Worm (Caenorhabditis elegans) whole organism, L4 larva: ENCODE data around the gene cra-1.
A peak's percentile ranks its signal among the peaks of the same experiment; 100 is the strongest.

Experiments
- R02D3.7 ChIP-seq: fragments of 150-350 bp; sonication (generic microtip); optimal IDR thresholded peaks from 3 replicates; lab custom pipeline; 2014; ENCODE audit warnings: missing biosample characterization, missing genetic modification characterization
- T26A8.4 ChIP-seq: fragments of 200-800 bp; sonication (Bioruptor generic); IDR thresholded peaks from 2 replicates; pipeline ENCODE4 v1.3.6; 2022; ENCODE audit warnings: missing genetic modification characterization, missing compliant biosample characterization
- Y75B8A.6 ChIP-seq: fragments of 200-800 bp; sonication (Bioruptor generic); IDR thresholded peaks from 2 replicates; pipeline ENCODE4 v1.3.6; 2022; ENCODE audit warnings: missing genetic modification reagents, missing genetic modification characterization, missing compliant biosample characterization
- aha-1 ChIP-seq: fragments of 150-350 bp; peaks from one replicate; lab custom pipeline; 2014; ENCODE audit warnings: missing biosample characterization, missing genetic modification characterization
- attf-4 ChIP-seq: sonication (generic microtip); optimal IDR thresholded peaks from 3 replicates; lab custom pipeline; 2017; ENCODE audit warnings: missing biosample characterization, missing genetic modification characterization
- ceh-20 ChIP-seq: fragments of 200-800 bp; sonication (Bioruptor generic); IDR thresholded peaks from 2 replicates; pipeline ENCODE4 v1.3.6; 2022; ENCODE audit warnings: missing genetic modification reagents, missing genetic modification characterization, missing compliant biosample characterization
- ceh-28 ChIP-seq: fragments of 150-350 bp; optimal IDR thresholded peaks from 2 replicates; lab custom pipeline; 2014; ENCODE audit warnings: missing biosample characterization, missing genetic modification reagents, missing genetic modification characterization
- ces-1 ChIP-seq: fragments of 150-350 bp; sonication (generic microtip); optimal IDR thresholded peaks from 4 replicates; lab custom pipeline; 2014; ENCODE audit warnings: missing biosample characterization, missing genetic modification reagents, missing genetic modification characterization
- cey-2 ChIP-seq: sonication (generic microtip); optimal IDR thresholded peaks from 3 replicates; lab custom pipeline; 2017; ENCODE audit warnings: missing genetic modification characterization, mild to moderate bottlenecking, missing compliant biosample characterization, antibody characterized with exemption, borderline replicate concordance; ENCODE audit not compliant: insufficient read depth
- ctbp-1 ChIP-seq: fragments of 200-800 bp; sonication (Bioruptor generic); IDR thresholded peaks from 2 replicates; pipeline ENCODE4 v1.3.6; 2022; ENCODE audit warnings: missing genetic modification reagents, missing genetic modification characterization, missing compliant biosample characterization
- daf-16 ChIP-seq, 3 experiments: sonication (generic microtip); optimal IDR thresholded peaks; 2 replicates each; lab custom pipeline; 2016 to 2017; ENCODE audit warnings: missing genetic modification characterization in 3 of 3, missing genetic modification reagents in 3 of 3, mild to moderate bottlenecking in 2 of 3, missing compliant biosample characterization in 2 of 3, missing biosample characterization in 1 of 3, moderate library complexity in 1 of 3
- daf-19 ChIP-seq: fragments of 200-800 bp; sonication (Bioruptor generic); conservative IDR thresholded peaks from 2 replicates; pipeline ENCODE4 v1.3.6; 2022; ENCODE audit warnings: missing genetic modification characterization, missing compliant biosample characterization
- dmd-8 ChIP-seq: fragments of 200-800 bp; sonication (Bioruptor generic); IDR thresholded peaks from 2 replicates; pipeline ENCODE4 v1.3.6; 2022; ENCODE audit warnings: missing genetic modification characterization, missing compliant biosample characterization
- egl-27 ChIP-seq: sonication (generic microtip); optimal IDR thresholded peaks from 3 replicates; lab custom pipeline; 2017; ENCODE audit warnings: missing biosample characterization, missing genetic modification reagents, missing genetic modification characterization
- egl-43 ChIP-seq: fragments of 200-800 bp; sonication (Bioruptor generic); IDR thresholded peaks from 2 replicates; pipeline ENCODE4 v1.3.6; 2022; ENCODE audit warnings: missing genetic modification reagents, missing genetic modification characterization, missing compliant biosample characterization
- hlh-11 ChIP-seq: fragments of 200-800 bp; sonication (Bioruptor generic); optimal IDR thresholded peaks from 2 replicates; lab custom pipeline; 2018; ENCODE audit warnings: mild to moderate bottlenecking, missing genetic modification characterization, missing compliant biosample characterization
- hlh-30 ChIP-seq: sonication (generic microtip); optimal IDR thresholded peaks from 2 replicates; lab custom pipeline; 2017; ENCODE audit warnings: antibody characterized with exemption, mild to moderate bottlenecking, missing genetic modification characterization, missing compliant biosample characterization; ENCODE audit not compliant: insufficient read depth
- lin-15B ChIP-seq: fragments of 150-350 bp; sonication (generic microtip); optimal IDR thresholded peaks from 3 replicates; lab custom pipeline; 2014; ENCODE audit warnings: missing biosample characterization, missing genetic modification characterization
- mxl-3 ChIP-seq: fragments of 200-800 bp; sonication (Bioruptor generic); optimal IDR thresholded peaks from 2 replicates; lab custom pipeline; 2018; ENCODE audit warnings: mild to moderate bottlenecking, missing genetic modification characterization, missing compliant biosample characterization
- nhr-10 ChIP-seq: fragments of 150-350 bp; optimal IDR thresholded peaks from 2 replicates; lab custom pipeline; 2014; ENCODE audit warnings: missing biosample characterization, missing genetic modification characterization
- nhr-102 ChIP-seq: sonication (generic microtip); optimal IDR thresholded peaks from 2 replicates; lab custom pipeline; 2016; ENCODE audit warnings: mild to moderate bottlenecking, missing genetic modification characterization, moderate library complexity, missing compliant biosample characterization
- nhr-237 ChIP-seq: sonication (generic microtip); optimal IDR thresholded peaks from 2 replicates; lab custom pipeline; 2017; ENCODE audit warnings: missing biosample characterization, missing genetic modification characterization
- nhr-28 ChIP-seq: fragments of 150-350 bp; optimal IDR thresholded peaks from 2 replicates; lab custom pipeline; 2014; ENCODE audit warnings: missing biosample characterization, missing genetic modification characterization
- nhr-77 ChIP-seq: fragments of 150-350 bp; optimal IDR thresholded peaks from 2 replicates; lab custom pipeline; 2014; ENCODE audit warnings: missing biosample characterization, missing genetic modification characterization
- pha-4 ChIP-seq, 2 experiments: fragments of 150-350 bp in 1 of 2; fragments of 200-800 bp in 1 of 2; sonication (Bioruptor generic) in 1 of 2; IDR thresholded peaks in 1 of 2; optimal IDR thresholded peaks in 1 of 2; 2 replicates each; pipeline versions ENCODE4 v1.3.6 to Lab custom; 2014 to 2022; ENCODE audit warnings: missing genetic modification characterization in 2 of 2, missing genetic modification reagents in 2 of 2, missing biosample characterization in 1 of 2, missing compliant biosample characterization in 1 of 2
- php-3 ChIP-seq: fragments of 200-800 bp; sonication (Bioruptor generic); IDR thresholded peaks from 2 replicates; pipeline ENCODE4 v1.3.6; 2022; ENCODE audit warnings: missing genetic modification reagents, missing genetic modification characterization, missing compliant biosample characterization
- rbr-2 ChIP-seq: sonication (generic microtip); optimal IDR thresholded peaks from 2 replicates; lab custom pipeline; 2016; ENCODE audit warnings: missing genotype, missing genetic modification characterization, missing compliant biosample characterization
- skn-1 ChIP-seq: fragments of 150-350 bp; optimal IDR thresholded peaks from 2 replicates; lab custom pipeline; 2014; ENCODE audit warnings: missing biosample characterization, missing genetic modification characterization
- spr-3 ChIP-seq: fragments of 200-800 bp; sonication (Bioruptor generic); optimal IDR thresholded peaks from 2 replicates; lab custom pipeline; 2018; ENCODE audit warnings: mild to moderate bottlenecking, missing genetic modification characterization, missing compliant biosample characterization
- unc-130 ChIP-seq: sonication (generic microtip); optimal IDR thresholded peaks from 2 replicates; lab custom pipeline; 2016; ENCODE audit warnings: missing genetic modification reagents, missing genetic modification characterization, missing compliant biosample characterization
- zip-2 ChIP-seq: fragments of 150-350 bp; optimal IDR thresholded peaks from 2 replicates; lab custom pipeline; 2014; ENCODE audit warnings: missing biosample characterization, missing genetic modification characterization
- ztf-7 ChIP-seq: fragments of 150-350 bp; optimal IDR thresholded peaks from 2 replicates; lab custom pipeline; 2014; ENCODE audit warnings: missing biosample characterization, missing genetic modification characterization

The cra-1 gene

ce11 chrIII:6818037-6818436, 51.2 kb downstream of the cra-1 start (continued):
- no peak for TF ChIP-seq unc-130 (GFP tag; lab: Kevin White, UChicago)
- no peak for TF ChIP-seq lin-15B (tag; lab: Kevin White, UChicago)
- TF ChIP-seq ctbp-1: no peak
- TF ChIP-seq nhr-237: no peak
- no peak for TF ChIP-seq attf-4
- TF ChIP-seq rbr-2: no peak
- no peak for TF ChIP-seq ceh-20 (GFP tag; lab: Robert Waterston, UW)
- no peak for TF ChIP-seq mxl-3 (GFP tag; lab: Kevin White, UChicago)
- TF ChIP-seq nhr-77 (tag; lab: Kevin White, UChicago): no peak
- no peak for TF ChIP-seq pha-4 (GFP tag; IDR thresholded peaks at IDR 0.05; lab: Robert Waterston, UW)
- TF ChIP-seq pha-4 (tag; optimal IDR thresholded peaks at IDR 0.05; lab: Kevin White, UChicago): no peak
- TF ChIP-seq zip-2 (tag; lab: Kevin White, UChicago): no peak
- TF ChIP-seq cey-2: no peak
- TF ChIP-seq egl-27 (tag; lab: Kevin White, UChicago): no peak
- TF ChIP-seq ceh-28 (tag; lab: Kevin White, UChicago): no peak
- peak; percentile 7 for TF ChIP-seq nhr-28
- no peak for TF ChIP-seq skn-1 (tag; lab: Kevin White, UChicago)

DNA sequence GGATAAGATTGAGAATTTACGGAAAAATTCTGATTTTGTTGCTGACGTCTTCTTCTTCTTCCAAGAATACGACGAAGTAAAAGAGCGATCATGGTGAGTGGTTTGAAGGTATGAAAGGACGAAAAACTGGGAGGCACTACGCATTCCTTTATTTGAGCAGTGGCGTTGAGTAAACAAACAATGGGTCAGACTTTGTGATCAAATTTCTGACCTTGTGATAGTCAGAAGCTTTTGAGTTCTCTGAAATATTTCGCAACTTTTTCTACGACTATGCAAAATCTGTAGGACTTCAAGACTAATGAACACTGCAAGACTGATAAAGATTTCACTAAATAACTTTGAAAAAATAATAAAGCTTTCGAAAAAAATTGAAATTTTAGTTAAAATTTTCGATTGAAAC, 52.3 kb downstream of the cra-1 start, which contains the start of gene F28F5.4:
Gene F28F5.4 (minus strand): TSS at position 104 of the 400 bp plus-strand sequence.
- no peak for TF ChIP-seq dmd-8 (GFP tag; lab: Robert Waterston, UW)
- TF ChIP-seq php-3: 0 out of 2 replicates have a peak, but pooled peaks have one; percentile 27
- 0 out of 2 replicates have a peak, but pooled peaks have one; percentile 10 for TF ChIP-seq daf-19 (GFP tag; lab: Robert Waterston, UW)
- TF ChIP-seq ces-1 (GFP tag; lab: Kevin White, UChicago): no peak
- TF ChIP-seq egl-43 (GFP tag; lab: Robert Waterston, UW): 0 out of 2 replicates have a peak, but pooled peaks have one; percentile 27
- TF ChIP-seq daf-16 (GFP tag; optimal IDR thresholded peaks at IDR 0.05; lab: Kevin White, UChicago): no peak
- peak; percentile 44 for TF ChIP-seq daf-16 (tag; optimal IDR thresholded peaks at IDR 0.05; lab: Kevin White, UChicago)
- TF ChIP-seq ztf-7: no peak
- TF ChIP-seq pha-4 (GFP tag; IDR thresholded peaks at IDR 0.05; lab: Robert Waterston, UW): no peak
- no peak for TF ChIP-seq pha-4 (tag; optimal IDR thresholded peaks at IDR 0.05; lab: Kevin White, UChicago)
- peak; percentile 87 for TF ChIP-seq aha-1
- TF ChIP-seq nhr-102 (tag; lab: Kevin White, UChicago): peak; percentile 21
- no peak for TF ChIP-seq rbr-2
- no peak for TF ChIP-seq Y75B8A.6 (GFP tag; lab: Robert Waterston, UW)
- no peak for TF ChIP-seq R02D3.7 (tag; lab: Kevin White, UChicago)
- TF ChIP-seq T26A8.4: no peak
- TF ChIP-seq spr-3 (GFP tag; lab: Kevin White, UChicago): no peak
- TF ChIP-seq hlh-30: peak; percentile 53
- no peak for TF ChIP-seq nhr-10 (tag; lab: Kevin White, UChicago)
- TF ChIP-seq hlh-11 (tag; lab: Kevin White, UChicago): no peak
- TF ChIP-seq, all 104 proteins: peak for 7
